Worm (Caenorhabditis elegans) whole organism, L4 larva: ENCODE measurements around the gene C31G12.1.

Source experiments
- F37D6.2 ChIP-seq: sonication (generic microtip); optimal IDR thresholded peaks from 2 replicates; lab custom pipeline; 2016; ENCODE audit warnings: mild to moderate bottlenecking, missing genetic modification characterization, missing compliant biosample characterization
- T26A8.4 ChIP-seq: fragments of 200-800 bp; sonication (Bioruptor generic); IDR thresholded peaks from 2 replicates; pipeline ENCODE4 v1.3.6; 2022; ENCODE audit warnings: missing genetic modification characterization, missing compliant biosample characterization
- Y5F2A.4 ChIP-seq: fragments of 200-800 bp; sonication (Bioruptor generic); optimal IDR thresholded peaks from 2 replicates; lab custom pipeline; 2018; ENCODE audit warnings: mild to moderate bottlenecking, missing genetic modification characterization, missing compliant biosample characterization
- aha-1 ChIP-seq: fragments of 150-350 bp; peaks from one replicate; lab custom pipeline; 2014; ENCODE audit warnings: missing biosample characterization, missing genetic modification characterization
- ceh-44 ChIP-seq: fragments of 200-800 bp; sonication (Bioruptor generic); IDR thresholded peaks from 2 replicates; pipeline ENCODE4 v1.3.6; 2022; ENCODE audit warnings: missing genetic modification reagents, missing genetic modification characterization, missing compliant biosample characterization
- ceh-62 ChIP-seq: sonication (generic microtip); optimal IDR thresholded peaks from 2 replicates; lab custom pipeline; 2017; ENCODE audit warnings: missing biosample characterization, missing genetic modification characterization
- ces-1 ChIP-seq: fragments of 150-350 bp; sonication (generic microtip); optimal IDR thresholded peaks from 4 replicates; lab custom pipeline; 2014; ENCODE audit warnings: missing biosample characterization, missing genetic modification reagents, missing genetic modification characterization
- cey-2 ChIP-seq: sonication (generic microtip); optimal IDR thresholded peaks from 3 replicates; lab custom pipeline; 2017; ENCODE audit warnings: missing genetic modification characterization, mild to moderate bottlenecking, missing compliant biosample characterization, antibody characterized with exemption, borderline replicate concordance; ENCODE audit not compliant: insufficient read depth
- ctbp-1 ChIP-seq: fragments of 200-800 bp; sonication (Bioruptor generic); IDR thresholded peaks from 2 replicates; pipeline ENCODE4 v1.3.6; 2022; ENCODE audit warnings: missing genetic modification reagents, missing genetic modification characterization, missing compliant biosample characterization
- dmd-8 ChIP-seq: fragments of 200-800 bp; sonication (Bioruptor generic); IDR thresholded peaks from 2 replicates; pipeline ENCODE4 v1.3.6; 2022; ENCODE audit warnings: missing genetic modification characterization, missing compliant biosample characterization
- dmd-9 ChIP-seq: fragments of 200-800 bp; sonication (Bioruptor generic); IDR thresholded peaks from 2 replicates; pipeline ENCODE4 v1.3.6; 2022; ENCODE audit warnings: missing genetic modification reagents, missing genetic modification characterization, missing compliant biosample characterization
- dpl-1 ChIP-seq: fragments of 150-350 bp; optimal IDR thresholded peaks from 2 replicates; lab custom pipeline; 2014; ENCODE audit warnings: missing biosample characterization, missing genetic modification reagents, missing genetic modification characterization
- dve-1 ChIP-seq: sonication (generic microtip); optimal IDR thresholded peaks from 2 replicates; lab custom pipeline; 2017; ENCODE audit warnings: antibody characterized with exemption, mild to moderate bottlenecking, missing genetic modification characterization, missing compliant biosample characterization; ENCODE audit not compliant: insufficient read depth
- egl-27 ChIP-seq: sonication (generic microtip); optimal IDR thresholded peaks from 3 replicates; lab custom pipeline; 2017; ENCODE audit warnings: missing biosample characterization, missing genetic modification reagents, missing genetic modification characterization
- fos-1 ChIP-seq: fragments of 150-350 bp; optimal IDR thresholded peaks from 2 replicates; lab custom pipeline; 2014; ENCODE audit warnings: missing biosample characterization, missing genetic modification characterization
- gei-8 ChIP-seq: fragments of 200-800 bp; sonication (Bioruptor generic); optimal IDR thresholded peaks from 2 replicates; lab custom pipeline; 2018; ENCODE audit warnings: mild to moderate bottlenecking, missing genetic modification characterization, missing compliant biosample characterization
- lin-1 ChIP-seq: fragments of 200-800 bp; sonication (Bioruptor generic); IDR thresholded peaks from 2 replicates; pipeline ENCODE4 v1.3.6; 2022; ENCODE audit warnings: missing genetic modification reagents, missing genetic modification characterization, missing compliant biosample characterization
- lin-15B ChIP-seq: fragments of 150-350 bp; sonication (generic microtip); optimal IDR thresholded peaks from 3 replicates; lab custom pipeline; 2014; ENCODE audit warnings: missing biosample characterization, missing genetic modification characterization
- lin-38 ChIP-seq: fragments of 200-800 bp; sonication (Bioruptor generic); IDR thresholded peaks from 2 replicates; pipeline ENCODE4 v1.3.6; 2022; ENCODE audit warnings: missing genetic modification reagents, missing genetic modification characterization, missing compliant biosample characterization
- madf-5 ChIP-seq, 2 experiments: fragments of 200-800 bp; sonication (Bioruptor generic); IDR thresholded peaks; 2 replicates each; pipeline ENCODE4 v1.3.6; 2022; ENCODE audit warnings: missing compliant biosample characterization in 2 of 2, missing genetic modification characterization in 2 of 2
- mdt-29 ChIP-seq: fragments of 200-800 bp; sonication (Bioruptor generic); IDR thresholded peaks from 2 replicates; pipeline ENCODE4 v1.3.6; 2022; ENCODE audit warnings: missing genetic modification reagents, missing genetic modification characterization, missing compliant biosample characterization
- mxl-3 ChIP-seq: fragments of 200-800 bp; sonication (Bioruptor generic); optimal IDR thresholded peaks from 2 replicates; lab custom pipeline; 2018; ENCODE audit warnings: mild to moderate bottlenecking, missing genetic modification characterization, missing compliant biosample characterization
- nhr-11 ChIP-seq: fragments of 150-350 bp; optimal IDR thresholded peaks from 2 replicates; lab custom pipeline; 2014; ENCODE audit warnings: missing biosample characterization, missing genetic modification characterization
- nhr-28 ChIP-seq: fragments of 150-350 bp; optimal IDR thresholded peaks from 2 replicates; lab custom pipeline; 2014; ENCODE audit warnings: missing biosample characterization, missing genetic modification characterization
- nhr-41 ChIP-seq: fragments of 200-800 bp; sonication (Bioruptor generic); IDR thresholded peaks from 2 replicates; pipeline ENCODE4 v1.3.6; 2022; ENCODE audit warnings: missing genetic modification reagents, missing genetic modification characterization, missing compliant biosample characterization
- sdz-12 ChIP-seq: fragments of 200-800 bp; sonication (Bioruptor generic); optimal IDR thresholded peaks from 2 replicates; lab custom pipeline; 2018; ENCODE audit warnings: mild to moderate bottlenecking, missing genetic modification characterization, missing compliant biosample characterization
- skn-1 ChIP-seq: fragments of 150-350 bp; optimal IDR thresholded peaks from 2 replicates; lab custom pipeline; 2014; ENCODE audit warnings: missing biosample characterization, missing genetic modification characterization
- tra-1 ChIP-seq: fragments of 200-800 bp; sonication (Bioruptor generic); IDR thresholded peaks from 2 replicates; pipeline ENCODE4 v1.3.6; 2022; ENCODE audit warnings: missing genetic modification reagents, missing genetic modification characterization, missing compliant biosample characterization
- unc-130 ChIP-seq: sonication (generic microtip); optimal IDR thresholded peaks from 2 replicates; lab custom pipeline; 2016; ENCODE audit warnings: missing genetic modification reagents, missing genetic modification characterization, missing compliant biosample characterization
- unc-62 ChIP-seq, 3 experiments: fragments of 150-350 bp in 1 of 3; sonication (generic microtip); optimal IDR thresholded peaks in 2 of 3; peaks in 1 of 3; 1 replicate in 1 of 3; 2 replicates in 2 of 3; lab custom pipeline; 2014 to 2017; ENCODE audit warnings: missing biosample characterization in 3 of 3, missing genetic modification characterization in 3 of 3, missing genetic modification reagents in 3 of 3, missing genotype in 1 of 3
- vab-7 ChIP-seq: fragments of 200-800 bp; sonication (Bioruptor generic); IDR thresholded peaks from 2 replicates; pipeline ENCODE4 v1.3.6; 2022; ENCODE audit warnings: missing genetic modification reagents, missing genetic modification characterization, missing compliant biosample characterization
- zag-1 ChIP-seq: fragments of 150-350 bp; optimal IDR thresholded peaks from 2 replicates; lab custom pipeline; 2014; ENCODE audit warnings: missing biosample characterization, missing genetic modification characterization
- zfp-2 ChIP-seq: sonication (generic microtip); optimal IDR thresholded peaks from 2 replicates; lab custom pipeline; 2016; ENCODE audit warnings: mild to moderate bottlenecking, missing genetic modification characterization, missing compliant biosample characterization
- zip-11 ChIP-seq: fragments of 200-800 bp; sonication (Bioruptor generic); IDR thresholded peaks from 2 replicates; pipeline ENCODE4 v1.3.6; 2022; ENCODE audit warnings: missing genetic modification characterization, missing compliant biosample characterization
- zip-2 ChIP-seq: fragments of 150-350 bp; optimal IDR thresholded peaks from 2 replicates; lab custom pipeline; 2014; ENCODE audit warnings: missing biosample characterization, missing genetic modification characterization

C31G12.1 gene

DNA sequence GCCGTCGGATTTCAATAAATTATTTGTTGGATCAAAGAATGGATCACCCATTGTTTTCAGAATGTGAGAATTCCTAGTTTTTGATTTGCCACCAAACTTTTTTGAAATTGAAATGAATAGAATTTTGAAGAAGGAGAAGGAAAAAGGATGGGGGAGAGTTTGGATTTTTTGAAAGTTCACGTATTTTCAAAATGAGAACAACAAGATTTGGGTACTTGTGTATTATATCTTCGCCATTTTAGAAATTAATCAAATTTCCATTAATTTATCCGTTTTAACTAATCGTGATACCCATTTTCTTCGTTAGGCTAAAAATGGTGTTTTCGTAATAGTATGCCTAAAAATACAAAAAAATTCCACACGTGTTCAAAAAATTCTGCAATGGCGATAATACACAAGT lies 8.2 kb upstream of the C31G12.1 start, which contains the start of gene C14A6.8:
Gene C14A6.8, minus strand, starts transcription at position 101 of the 400 bp plus-strand sequence.
- no peak for TF ChIP-seq egl-27 (tag; lab: Kevin White, UChicago)
- TF ChIP-seq fos-1 = no peak
- no peak for TF ChIP-seq ceh-62 (tag; lab: Kevin White, UChicago)
- no peak for TF ChIP-seq F37D6.2
- TF ChIP-seq mdt-29 (GFP tag; lab: Robert Waterston, UW) = no peak

ce11 chrV:18174951-18175350 lies 4.8 kb upstream of the C31G12.1 start:
- TF ChIP-seq dmd-8 (0 out of 2 replicates have a peak, but pooled peaks have one; percentile 35), madf-5 (GFP tag; IDR thresholded peaks at IDR 0.05; lab: Robert Waterston, UW) (peak in 1 of 2 experiments; percentile 69; a peak in 1 of 4 replicates)

- TF ChIP-seq zfp-2 (no peak), nhr-28 (tag; lab: Kevin White, UChicago) (no peak), unc-62 (GFP tag; optimal IDR thresholded peaks at IDR 0.05 in 1 of 2; lab: Kevin White, UChicago) (no peak), unc-62 (tag; optimal IDR thresholded peaks at IDR 0.05; lab: Kevin White, UChicago) (no peak), lin-1 (no peak), ceh-44 (GFP tag; lab: Robert Waterston, UW) (no peak), zip-11 (GFP tag; lab: Robert Waterston, UW) (no peak), Y5F2A.4 (no peak), lin-38 (no peak), dve-1 (tag; lab: Kevin White, UChicago) (no peak), zag-1 (no peak)
Observed at ce11 chrV:18178659-18179058, 1.1 kb upstream of the C31G12.1 start, which contains the start of gene C31G12.4. TSS of gene C31G12.4 (minus strand) at chrV:18178759.

- no peak for TF ChIP-seq dmd-9 (GFP tag; lab: Robert Waterston, UW)
- no peak for TF ChIP-seq skn-1
- TF ChIP-seq dpl-1 = no peak
- no peak for TF ChIP-seq unc-130 (GFP tag; lab: Kevin White, UChicago)
- TF ChIP-seq zip-2 (tag; lab: Kevin White, UChicago) = no peak
- no peak for TF ChIP-seq T26A8.4 (GFP tag; lab: Robert Waterston, UW)
- TF ChIP-seq F37D6.2 = no peak
- no peak for TF ChIP-seq nhr-41
- TF ChIP-seq mxl-3 (GFP tag; lab: Kevin White, UChicago) = no peak
- TF ChIP-seq tra-1 (GFP tag; lab: Robert Waterston, UW) = no peak
- TF ChIP-seq sdz-12 (GFP tag; lab: Kevin White, UChicago) = no peak
- no peak for TF ChIP-seq cey-2 (tag; lab: Kevin White, UChicago)
- TF ChIP-seq lin-15B (tag; lab: Kevin White, UChicago) = no peak
- no peak for TF ChIP-seq gei-8 (GFP tag; lab: Kevin White, UChicago)
- no peak for TF ChIP-seq ctbp-1 (GFP tag; lab: Robert Waterston, UW)
- no peak for TF ChIP-seq ces-1
- no peak for TF ChIP-seq vab-7 (GFP tag; lab: Robert Waterston, UW)
Observed at ce11 chrV:18184910-18185309, 5.1 kb downstream of the C31G12.1 start, which contains the start of gene C31G12.3. TSS of gene C31G12.3 (plus strand) at chrV:18185210.

ce11 chrV:18188328-18188727 lies 8.6 kb downstream of the C31G12.1 start, which contains the start of gene clec-245:
TSS of gene clec-245 (minus strand) at chrV:18188428.
- TF ChIP-seq aha-1 (tag; lab: Kevin White, UChicago) = peak; percentile 84
- TF ChIP-seq nhr-11 (tag; lab: Kevin White, UChicago) = no peak
